Worm (Caenorhabditis elegans) whole organism, young adult: ENCODE measurements around the gene F41G3.21.

Experiments used
- B0019.2 ChIP-seq: fragments of 200-800 bp; sonication (Bioruptor generic); conservative IDR thresholded peaks from 2 replicates; pipeline ENCODE4 v1.3.6; 2022; ENCODE audit warnings: missing genetic modification reagents, missing genetic modification characterization, missing compliant biosample characterization
- D2030.7 ChIP-seq: fragments of 200-800 bp; sonication (Bioruptor generic); IDR thresholded peaks from 2 replicates; pipeline ENCODE4 v1.3.6; 2022; ENCODE audit warnings: missing genetic modification reagents, missing genetic modification characterization, missing compliant biosample characterization
- Y53F4B.3 ChIP-seq: fragments of 200-800 bp; sonication (Bioruptor generic); IDR thresholded peaks from 2 replicates; pipeline ENCODE4 v1.3.6; 2022; ENCODE audit warnings: missing genetic modification reagents, missing genetic modification characterization, missing compliant biosample characterization
- chd-7 ChIP-seq: sonication (generic microtip); optimal IDR thresholded peaks from 2 replicates; lab custom pipeline; 2016; ENCODE audit warnings: mild to moderate bottlenecking, missing genetic modification characterization, moderate library complexity, missing compliant biosample characterization
- fkh-3 ChIP-seq: sonication (generic microtip); optimal IDR thresholded peaks from 2 replicates; lab custom pipeline; 2016; ENCODE audit warnings: mild to moderate bottlenecking, missing genetic modification characterization, missing compliant biosample characterization
- hlh-12 ChIP-seq: sonication (generic microtip); optimal IDR thresholded peaks from 2 replicates; lab custom pipeline; 2016; ENCODE audit warnings: missing genetic modification characterization, missing compliant biosample characterization
- nfya-2 ChIP-seq: fragments of 200-800 bp; sonication (Bioruptor generic); IDR thresholded peaks from 2 replicates; pipeline ENCODE4 v1.3.6; 2022; ENCODE audit warnings: missing genetic modification reagents, missing genetic modification characterization, missing compliant biosample characterization
- repo-1 ChIP-seq: sonication (generic microtip); optimal IDR thresholded peaks from 2 replicates; lab custom pipeline; 2017; ENCODE audit warnings: mild to moderate bottlenecking, missing genetic modification characterization, missing compliant biosample characterization
- snpc-1.1 ChIP-seq: sonication (generic microtip); optimal IDR thresholded peaks from 2 replicates; lab custom pipeline; 2017; ENCODE audit warnings: missing genetic modification characterization, mild to moderate bottlenecking, missing compliant biosample characterization, antibody characterized with exemption, moderate library complexity, missing genotype, missing genetic modification reagents; ENCODE audit not compliant: insufficient read depth
- snpc-4 ChIP-seq, 5 experiments: fragments of 150-350 bp in 1 of 5; sonication (generic microtip) in 4 of 5; optimal IDR thresholded peaks; 2 replicates each; lab custom pipeline; 2014 to 2018; ENCODE audit warnings: missing genetic modification characterization in 5 of 5, missing biosample characterization in 3 of 5, antibody characterized with exemption in 2 of 5, mild to moderate bottlenecking in 2 of 5, missing compliant biosample characterization in 2 of 5, missing genotype in 2 of 5, moderate library complexity in 2 of 5, missing genetic modification reagents in 1 of 5
- unc-130 ChIP-seq: sonication (generic microtip); optimal IDR thresholded peaks from 2 replicates; lab custom pipeline; 2016; ENCODE audit warnings: missing genetic modification reagents, missing genetic modification characterization, missing compliant biosample characterization

ce11 chrII:6772482-6772881 is 19.7 kb upstream of the F41G3.21 start:
- no peak for TF ChIP-seq unc-130 (GFP tag; lab: Kevin White, UChicago)
- TF ChIP-seq D2030.7 (GFP tag; lab: Robert Waterston, UW): no peak
- TF ChIP-seq snpc-4 (GFP tag; optimal IDR thresholded peaks at IDR 0.05; lab: Kevin White, UChicago): no peak
- no peak for TF ChIP-seq snpc-4 (tag; optimal IDR thresholded peaks at IDR 0.05; lab: Kevin White, UChicago)
- TF ChIP-seq hlh-12 (tag; lab: Kevin White, UChicago): no peak
- TF ChIP-seq nfya-2 (GFP tag; lab: Robert Waterston, UW): no peak
- no peak for TF ChIP-seq snpc-1.1 (tag; lab: Kevin White, UChicago)
- TF ChIP-seq fkh-3 (tag; lab: Kevin White, UChicago): no peak
- no peak for TF ChIP-seq repo-1 (tag; lab: Kevin White, UChicago)
- TF ChIP-seq Y53F4B.3: no peak
- TF ChIP-seq chd-7 (tag; lab: Kevin White, UChicago): no peak
- no peak for TF ChIP-seq B0019.2 (GFP tag; lab: Robert Waterston, UW)
